Worm (Caenorhabditis elegans) whole organism, L4 larva: Measurements from ENCODE around the gene Y67A10A.11.

Experiments
- egl-27 ChIP-seq: sonication (generic microtip); optimal IDR thresholded peaks from 3 replicates; lab custom pipeline; 2017; ENCODE audit warnings: missing biosample characterization, missing genetic modification reagents, missing genetic modification characterization
- lin-13 ChIP-seq: fragments of 150-350 bp; optimal IDR thresholded peaks from 2 replicates; lab custom pipeline; 2014; ENCODE audit warnings: missing biosample characterization, missing genetic modification reagents, missing genetic modification characterization
- nhr-25 ChIP-seq: sonication (generic microtip); optimal IDR thresholded peaks from 2 replicates; lab custom pipeline; 2017; ENCODE audit warnings: missing genetic modification characterization, mild to moderate bottlenecking, missing compliant biosample characterization, antibody characterized with exemption, moderate library complexity, borderline replicate concordance; ENCODE audit not compliant: insufficient read depth
- nhr-76 ChIP-seq: fragments of 150-350 bp; optimal IDR thresholded peaks from 2 replicates; lab custom pipeline; 2014; ENCODE audit warnings: missing biosample characterization, missing genetic modification characterization
- skn-1 ChIP-seq: fragments of 150-350 bp; optimal IDR thresholded peaks from 2 replicates; lab custom pipeline; 2014; ENCODE audit warnings: missing biosample characterization, missing genetic modification characterization
- unc-130 ChIP-seq: sonication (generic microtip); optimal IDR thresholded peaks from 2 replicates; lab custom pipeline; 2016; ENCODE audit warnings: missing genetic modification reagents, missing genetic modification characterization, missing compliant biosample characterization
- unc-62 ChIP-seq, 3 experiments: fragments of 150-350 bp in 1 of 3; sonication (generic microtip); optimal IDR thresholded peaks in 2 of 3; peaks in 1 of 3; 1 replicate in 1 of 3; 2 replicates in 2 of 3; lab custom pipeline; 2014 to 2017; ENCODE audit warnings: missing biosample characterization in 3 of 3, missing genetic modification characterization in 3 of 3, missing genetic modification reagents in 3 of 3, missing genotype in 1 of 3

ce11 chrIV:14377267-14377814 is 37.6 kb downstream of the Y67A10A.11 start:
- TF ChIP-seq skn-1 (tag; lab: Kevin White, UChicago) (no peak), nhr-76 (tag; lab: Kevin White, UChicago) (no peak), unc-62 (GFP tag; optimal IDR thresholded peaks at IDR 0.05 in 1 of 2; lab: Kevin White, UChicago) (no peak), unc-62 (tag; optimal IDR thresholded peaks at IDR 0.05; lab: Kevin White, UChicago) (no peak), nhr-25 (tag; lab: Kevin White, UChicago) (no peak), egl-27 (tag; lab: Kevin White, UChicago) (no peak), lin-13 (no peak), unc-130 (GFP tag; lab: Kevin White, UChicago) (no peak)
